Worm (Caenorhabditis elegans): ENCODE results near the gene D2007.2.

The D2007.2 gene

DNA sequence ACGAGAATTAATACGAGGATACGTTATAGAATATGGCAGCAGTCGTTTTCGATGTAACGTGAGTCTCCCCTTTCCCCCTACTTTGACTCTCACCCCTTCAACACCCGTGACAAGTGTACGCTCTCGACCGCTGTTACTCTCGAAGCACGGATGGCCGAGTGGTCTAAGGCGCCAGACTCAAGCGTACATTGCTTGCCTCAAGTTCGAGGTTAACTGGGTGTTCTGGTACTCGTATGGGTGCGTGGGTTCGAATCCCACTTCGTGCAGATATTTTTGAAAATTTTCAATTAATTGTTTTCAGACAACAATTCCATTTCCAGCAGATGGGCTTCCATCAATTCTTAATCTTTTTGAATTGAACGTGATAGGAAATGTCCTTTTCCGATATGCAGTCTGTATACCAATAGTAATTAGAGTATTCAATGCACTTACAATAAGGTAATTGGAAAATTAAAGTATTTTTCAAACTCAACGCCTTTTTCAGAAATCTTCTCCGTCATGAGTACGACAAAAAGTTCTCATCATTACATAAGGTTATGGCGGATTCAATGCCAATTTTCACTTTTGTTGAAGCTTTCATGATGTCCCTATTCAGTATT lies 39.2 kb upstream of the D2007.2 start (continued):
- TF ChIP-seq unc-62 (GFP tag; optimal IDR thresholded peaks at IDR 0.05) = no peak
- no peak for TF ChIP-seq nhr-11 (tag; optimal IDR thresholded peaks at IDR 0.05)
- TF ChIP-seq nhr-43 (tag; optimal IDR thresholded peaks at IDR 0.05; ENCODE audit: poor library complexity, severe bottlenecking) = peak; percentile 87

DNA sequence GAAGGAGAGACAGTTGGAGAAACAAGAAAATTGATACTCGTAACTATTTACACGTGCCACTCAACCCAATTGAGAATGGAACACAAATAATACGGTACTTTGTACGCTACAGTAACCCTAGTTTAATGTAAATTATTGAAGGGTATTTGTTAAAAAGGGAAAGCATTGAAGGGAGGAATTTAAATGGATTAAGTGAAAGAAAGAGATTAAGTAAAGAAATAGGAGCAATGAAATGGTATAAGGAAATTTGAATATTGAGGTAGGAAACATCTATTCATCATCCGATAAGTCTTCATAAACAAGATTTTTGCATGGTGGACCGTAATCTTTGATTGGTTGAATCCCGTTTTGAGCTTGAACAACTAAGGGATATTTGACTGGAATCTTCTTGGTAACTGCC lies 37.4 kb upstream of the D2007.2 start:
- TF ChIP-seq nhr-67 (tag; optimal IDR thresholded peaks at IDR 0.05) = no peak
- peak; percentile 36 for TF ChIP-seq nhr-43 (tag; optimal IDR thresholded peaks at IDR 0.05; ENCODE audit: poor library complexity, severe bottlenecking)
- no peak for TF ChIP-seq fkh-2 (tag; optimal IDR thresholded peaks at IDR 0.05)

DNA sequence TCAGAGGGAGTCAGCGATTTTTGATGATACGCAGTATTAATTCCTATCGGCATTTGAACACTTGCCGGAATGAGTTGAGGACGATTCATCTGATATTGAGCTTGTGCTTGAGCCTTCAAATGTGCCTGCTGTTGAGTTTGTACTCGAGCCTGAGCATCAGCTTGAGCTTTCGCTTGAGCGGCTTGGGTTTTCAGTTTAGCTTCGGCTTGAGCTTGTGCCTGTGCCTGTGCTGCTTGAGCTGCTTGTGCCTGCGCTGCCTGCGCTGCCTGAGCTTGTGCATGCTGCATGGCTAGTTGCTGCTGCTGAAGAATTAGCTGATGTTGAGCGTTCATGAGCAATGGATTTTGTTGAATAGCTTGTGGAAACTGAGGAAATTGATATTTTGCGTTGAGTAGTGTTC lies 32.9 kb upstream of the D2007.2 start:
- TF ChIP-seq ceh-9 (tag; optimal IDR thresholded peaks at IDR 0.05) = no peak
- TF ChIP-seq fkh-10 (GFP tag; optimal IDR thresholded peaks at IDR 0.05) = no peak
- no peak for TF ChIP-seq ceh-16 (tag; optimal IDR thresholded peaks at IDR 0.05)
- TF ChIP-seq nfya-1 (tag; optimal IDR thresholded peaks at IDR 0.05; ENCODE audit: insufficient read depth) = no peak
- no peak for TF ChIP-seq pqm-1 (tag; optimal IDR thresholded peaks at IDR 0.05)

DNA sequence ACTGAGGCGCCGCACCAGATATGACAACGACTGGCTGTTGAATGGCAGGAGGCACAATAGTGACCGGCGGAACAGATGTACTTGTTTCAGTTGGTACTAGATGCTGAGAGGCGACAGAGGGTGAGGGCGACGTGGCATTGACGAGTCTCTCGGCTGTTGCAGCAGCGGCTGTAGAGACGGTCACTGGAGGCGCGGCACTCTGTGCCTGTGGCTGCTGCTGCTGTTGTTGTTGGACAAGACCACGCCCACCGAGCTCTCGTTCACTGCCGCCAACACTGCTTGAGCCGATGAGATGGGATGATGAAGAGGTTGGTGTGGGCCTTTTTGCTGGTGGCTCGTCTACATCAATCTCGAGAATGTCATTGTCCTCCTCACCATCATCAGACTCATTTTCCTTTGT lies 31.6 kb upstream of the D2007.2 start:
- TF ChIP-seq lsy-12 (tag; optimal IDR thresholded peaks at IDR 0.05) = no peak
- TF ChIP-seq elt-1 (tag; optimal IDR thresholded peaks at IDR 0.05) = no peak
- TF ChIP-seq ZK546.5 (tag; optimal IDR thresholded peaks at IDR 0.05) = no peak
- no peak for TF ChIP-seq egl-5 (tag; optimal IDR thresholded peaks at IDR 0.05)
- TF ChIP-seq mdl-1 (tag; optimal IDR thresholded peaks at IDR 0.05) = no peak
- no peak for TF ChIP-seq hmg-11 (tag; optimal IDR thresholded peaks at IDR 0.05)
- no peak for TF ChIP-seq nhr-11 (tag; optimal IDR thresholded peaks at IDR 0.05)
- no peak for TF ChIP-seq egl-27 (tag; optimal IDR thresholded peaks at IDR 0.05)
- TF ChIP-seq zag-1 (tag; optimal IDR thresholded peaks at IDR 0.05) = no peak
- TF ChIP-seq fkh-2 (tag; optimal IDR thresholded peaks at IDR 0.05) = no peak
- no peak for TF ChIP-seq ceh-16 (tag; optimal IDR thresholded peaks at IDR 0.05)
- TF ChIP-seq sea-2 (GFP tag; optimal IDR thresholded peaks at IDR 0.05) = no peak
- TF ChIP-seq nhr-237 (tag; optimal IDR thresholded peaks at IDR 0.05) = no peak

DNA sequence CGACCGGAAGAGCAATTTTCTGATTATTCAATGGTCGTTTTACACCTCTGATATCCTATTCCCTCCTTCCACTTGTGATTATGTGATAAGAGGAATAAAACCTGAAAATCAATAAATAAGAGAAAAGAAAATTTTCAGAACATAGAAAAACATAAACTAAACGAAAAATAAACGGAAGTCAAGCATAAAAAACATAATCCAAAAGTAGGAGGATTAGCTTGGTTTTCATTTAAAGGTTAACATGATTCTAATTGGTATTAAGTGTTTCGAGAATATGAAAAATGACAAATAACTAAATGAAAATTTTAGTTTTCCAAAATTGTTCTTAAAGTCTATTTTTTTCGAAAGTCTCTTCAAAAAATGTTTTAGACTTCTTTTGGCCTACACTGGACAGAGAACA lies 27.6 kb upstream of the D2007.2 start, which contains the start of gene gei-8:
Gene gei-8, minus strand, starts transcription at position 101 of the 400 bp plus-strand sequence.
- TF ChIP-seq ceh-28 (tag; optimal IDR thresholded peaks at IDR 0.05) (no peak), elt-1 (tag; optimal IDR thresholded peaks at IDR 0.05) (no peak), lin-39 (tag; optimal IDR thresholded peaks at IDR 0.05) (no peak), fkh-10 (GFP tag; optimal IDR thresholded peaks at IDR 0.05) (no peak), nhr-12 (tag; optimal IDR thresholded peaks at IDR 0.05) (no peak), nhr-25 (tag; optimal IDR thresholded peaks at IDR 0.05) (no peak), hmg-11 (tag; optimal IDR thresholded peaks at IDR 0.05) (no peak), egl-27 (tag; optimal IDR thresholded peaks at IDR 0.05) (no peak), pqm-1 (tag; optimal IDR thresholded peaks at IDR 0.05) (no peak), ama-1 (optimal IDR thresholded peaks at IDR 0.05) (no peak), ztf-11 (tag; optimal IDR thresholded peaks at IDR 0.05) (no peak), nhr-237 (tag; optimal IDR thresholded peaks at IDR 0.05) (no peak), fos-1 (tag; optimal IDR thresholded peaks at IDR 0.05) (no peak), snpc-4 (tag; optimal IDR thresholded peaks at IDR 0.05) (no peak), elt-2 (tag; optimal IDR thresholded peaks at IDR 0.05) (no peak), unc-62 (GFP tag; optimal IDR thresholded peaks at IDR 0.05) (no peak), nhr-76 (tag; optimal IDR thresholded peaks at IDR 0.05) (no peak), sea-2 (GFP tag; optimal IDR thresholded peaks at IDR 0.05) (no peak)

DNA sequence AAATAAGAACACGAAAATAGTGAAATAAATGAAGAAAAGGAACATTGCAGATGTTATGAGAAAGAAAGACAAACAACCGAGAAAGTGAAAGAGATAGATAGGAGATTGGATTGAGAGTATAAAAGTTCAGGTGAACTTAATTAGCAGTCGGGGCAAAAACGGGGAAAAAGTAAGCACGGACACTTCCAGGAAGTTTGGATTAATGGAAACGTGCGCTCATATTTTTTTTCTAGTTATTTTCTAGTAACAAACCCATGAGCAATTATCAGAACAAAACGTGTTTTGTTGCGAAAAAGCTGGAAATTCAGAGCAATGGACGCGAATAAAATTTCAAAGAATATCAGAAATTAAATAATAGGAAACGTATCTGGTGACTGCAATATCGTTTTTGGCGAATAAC lies 26.8 kb upstream of the D2007.2 start:
- TF ChIP-seq egl-27 (tag; optimal IDR thresholded peaks at IDR 0.05) (no peak), ceh-9 (tag; optimal IDR thresholded peaks at IDR 0.05) (no peak), ceh-82 (tag; optimal IDR thresholded peaks at IDR 0.05) (no peak), fkh-10 (GFP tag; optimal IDR thresholded peaks at IDR 0.05) (no peak), lin-39 (tag; optimal IDR thresholded peaks at IDR 0.05) (no peak), nhr-12 (tag; optimal IDR thresholded peaks at IDR 0.05) (no peak)

All from whole organism, L3 larva.